Worm (Caenorhabditis elegans) whole organism, mixed stage, embryonic: Measurements from ENCODE around the gene lin-5.

Experiments
- M03D4.4 ChIP-seq: sonication (generic microtip); optimal IDR thresholded peaks from 2 replicates; lab custom pipeline; 2017; ENCODE audit warnings: mild to moderate bottlenecking, missing genetic modification characterization, missing compliant biosample characterization
- bed-3 ChIP-seq: fragments of 200-800 bp; sonication (Bioruptor generic); optimal IDR thresholded peaks from 3 replicates; lab custom pipeline; 2018; ENCODE audit warnings: mild to moderate bottlenecking, missing genetic modification characterization, moderate library complexity, missing compliant biosample characterization
- blmp-1 ChIP-seq: fragments of 150-350 bp; optimal IDR thresholded peaks from 2 replicates; lab custom pipeline; 2014; ENCODE audit warnings: missing biosample characterization, missing genetic modification characterization
- ceh-39 ChIP-seq: fragments of 150-350 bp; optimal IDR thresholded peaks from 2 replicates; lab custom pipeline; 2014; ENCODE audit warnings: missing biosample characterization, missing genetic modification characterization
- ceh-43 ChIP-seq: fragments of 200-800 bp; sonication (Bioruptor generic); optimal IDR thresholded peaks from 2 replicates; lab custom pipeline; 2018; ENCODE audit warnings: mild to moderate bottlenecking, missing genetic modification characterization, moderate library complexity, missing compliant biosample characterization
- ceh-83 ChIP-seq: fragments of 200-800 bp; sonication (Bioruptor generic); optimal IDR thresholded peaks from 2 replicates; lab custom pipeline; 2018; ENCODE audit warnings: mild to moderate bottlenecking, missing genetic modification characterization, missing compliant biosample characterization
- ces-1 ChIP-seq: fragments of 150-350 bp; optimal IDR thresholded peaks from 2 replicates; lab custom pipeline; 2014; ENCODE audit warnings: missing biosample characterization, missing genetic modification reagents, missing genetic modification characterization
- cnd-1 ChIP-seq: fragments of 200-800 bp; sonication (Bioruptor generic); optimal IDR thresholded peaks from 2 replicates; lab custom pipeline; 2018; ENCODE audit warnings: mild to moderate bottlenecking, missing genetic modification characterization, missing compliant biosample characterization
- drap-1 ChIP-seq: fragments of 200-800 bp; sonication (Bioruptor generic); optimal IDR thresholded peaks from 3 replicates; lab custom pipeline; 2018; ENCODE audit warnings: mild to moderate bottlenecking, missing genetic modification characterization, missing compliant biosample characterization
- elt-1 ChIP-seq: sonication (generic microtip); optimal IDR thresholded peaks from 2 replicates; lab custom pipeline; 2017; ENCODE audit warnings: missing genetic modification characterization, mild to moderate bottlenecking, missing compliant biosample characterization, antibody characterized with exemption, moderate library complexity, borderline replicate concordance; ENCODE audit not compliant: insufficient read depth
- elt-3 ChIP-seq: fragments of 150-350 bp; optimal IDR thresholded peaks from 2 replicates; lab custom pipeline; 2014; ENCODE audit warnings: missing biosample characterization, missing genetic modification characterization
- flh-1 ChIP-seq: fragments of 200-800 bp; sonication (Bioruptor generic); optimal IDR thresholded peaks from 2 replicates; lab custom pipeline; 2018; ENCODE audit warnings: mild to moderate bottlenecking, missing genetic modification characterization, moderate library complexity, missing compliant biosample characterization
- ham-2 ChIP-seq: fragments of 200-800 bp; sonication (Bioruptor generic); optimal IDR thresholded peaks from 2 replicates; lab custom pipeline; 2018; ENCODE audit warnings: mild to moderate bottlenecking, missing genetic modification characterization, missing compliant biosample characterization
- hlh-1 ChIP-seq: fragments of 150-350 bp; optimal IDR thresholded peaks from 2 replicates; lab custom pipeline; 2014; ENCODE audit warnings: missing biosample characterization, missing genetic modification reagents, missing genetic modification characterization
- lin-13 ChIP-seq: fragments of 150-350 bp; optimal IDR thresholded peaks from 2 replicates; lab custom pipeline; 2014; ENCODE audit warnings: missing biosample characterization, missing genetic modification characterization
- lin-32 ChIP-seq: fragments of 200-800 bp; sonication (Bioruptor generic); optimal IDR thresholded peaks from 2 replicates; lab custom pipeline; 2018; ENCODE audit warnings: mild to moderate bottlenecking, missing genetic modification characterization, missing compliant biosample characterization
- lsy-2 ChIP-seq: fragments of 150-350 bp; optimal IDR thresholded peaks from 2 replicates; lab custom pipeline; 2014; ENCODE audit warnings: missing biosample characterization, missing genetic modification characterization
- mab-5 ChIP-seq: fragments of 150-350 bp; optimal IDR thresholded peaks from 2 replicates; lab custom pipeline; 2014; ENCODE audit warnings: missing biosample characterization, missing genetic modification characterization
- mep-1 ChIP-seq: fragments of 150-350 bp; optimal IDR thresholded peaks from 2 replicates; lab custom pipeline; 2017; ENCODE audit warnings: missing biosample characterization, missing genetic modification reagents, missing genetic modification characterization, inconsistent platforms
- mls-2 ChIP-seq: sonication (generic microtip); optimal IDR thresholded peaks from 2 replicates; lab custom pipeline; 2016; ENCODE audit warnings: mild to moderate bottlenecking, missing genetic modification characterization, moderate library complexity, missing compliant biosample characterization
- nhr-12 ChIP-seq: fragments of 150-350 bp; optimal IDR thresholded peaks from 2 replicates; lab custom pipeline; 2014; ENCODE audit warnings: missing biosample characterization, missing genetic modification characterization
- nhr-2 ChIP-seq: fragments of 150-350 bp; optimal IDR thresholded peaks from 2 replicates; lab custom pipeline; 2014; ENCODE audit warnings: missing biosample characterization, missing genetic modification characterization
- nhr-237 ChIP-seq: fragments of 150-350 bp; optimal IDR thresholded peaks from 2 replicates; lab custom pipeline; 2014; ENCODE audit warnings: missing biosample characterization, missing genetic modification characterization
- nhr-28 ChIP-seq: fragments of 150-350 bp; optimal IDR thresholded peaks from 2 replicates; lab custom pipeline; 2014; ENCODE audit warnings: missing biosample characterization, missing genetic modification characterization
- nhr-76 ChIP-seq: sonication (generic microtip); optimal IDR thresholded peaks from 2 replicates; lab custom pipeline; 2017; ENCODE audit warnings: missing biosample characterization, missing genetic modification characterization
- pha-4 ChIP-seq: fragments of 150-350 bp; optimal IDR thresholded peaks from 2 replicates; lab custom pipeline; 2018; ENCODE audit warnings: missing biosample characterization, missing genetic modification reagents, missing genetic modification characterization
- sem-2 ChIP-seq: fragments of 200-800 bp; sonication (Bioruptor generic); optimal IDR thresholded peaks from 2 replicates; lab custom pipeline; 2018; ENCODE audit warnings: mild to moderate bottlenecking, missing genetic modification characterization, missing compliant biosample characterization
- snpc-4 ChIP-seq: fragments of 150-350 bp; optimal IDR thresholded peaks from 2 replicates; lab custom pipeline; 2014; ENCODE audit warnings: missing biosample characterization, missing genetic modification characterization
- sptf-1 ChIP-seq: sonication (generic microtip); optimal IDR thresholded peaks from 2 replicates; lab custom pipeline; 2017; ENCODE audit warnings: mild to moderate bottlenecking, missing genetic modification characterization, moderate library complexity, missing compliant biosample characterization
- tbx-8 ChIP-seq: fragments of 200-800 bp; sonication (Bioruptor generic); optimal IDR thresholded peaks from 2 replicates; lab custom pipeline; 2018; ENCODE audit warnings: mild to moderate bottlenecking, missing genetic modification characterization, moderate library complexity, missing compliant biosample characterization
- unc-120 ChIP-seq: sonication (generic microtip); optimal IDR thresholded peaks from 2 replicates; lab custom pipeline; 2017; ENCODE audit warnings: missing genetic modification characterization, missing compliant biosample characterization; ENCODE audit not compliant: poor library complexity, severe bottlenecking
- unc-39 ChIP-seq: fragments of 150-350 bp; optimal IDR thresholded peaks from 2 replicates; lab custom pipeline; 2014; ENCODE audit warnings: missing biosample characterization, missing genetic modification characterization
- unc-62 ChIP-seq: fragments of 150-350 bp; optimal IDR thresholded peaks from 2 replicates; lab custom pipeline; 2014; ENCODE audit warnings: missing biosample characterization, missing genetic modification reagents, missing genetic modification characterization
- zip-8 ChIP-seq: fragments of 150-350 bp; optimal IDR thresholded peaks from 2 replicates; lab custom pipeline; 2014; ENCODE audit warnings: missing biosample characterization, missing genetic modification characterization
- ztf-11 ChIP-seq: fragments of 150-350 bp; optimal IDR thresholded peaks from 2 replicates; lab custom pipeline; 2014; ENCODE audit warnings: missing biosample characterization, missing genetic modification characterization

Gene lin-5

ce11 chrII:7860221-7860928 lies at the start of gene lin-5:
Gene lin-5 (plus strand): TSS chrII:7860574.
- TF ChIP-seq sptf-1 (tag; lab: Kevin White, UChicago): no peak
- TF ChIP-seq mls-2: peak; percentile 48
- TF ChIP-seq nhr-28: no peak
- TF ChIP-seq ceh-83 (GFP tag; lab: Kevin White, UChicago): no peak
- peak; percentile 4 for TF ChIP-seq drap-1 (GFP tag; lab: Kevin White, UChicago)
- TF ChIP-seq hlh-1 (tag; lab: Kevin White, UChicago): peak; percentile 22
- no peak for TF ChIP-seq blmp-1
- TF ChIP-seq ces-1: peak; percentile 45
- peak; percentile 27 for TF ChIP-seq lsy-2 (tag; lab: Kevin White, UChicago)
- peak; percentile 31 for TF ChIP-seq lin-13
- TF ChIP-seq ceh-39 (tag; lab: Kevin White, UChicago): no peak
- peak; percentile 25 for TF ChIP-seq unc-62 (GFP tag; lab: Kevin White, UChicago)
- peak; percentile 44 for TF ChIP-seq unc-120 (tag; lab: Kevin White, UChicago)
- TF ChIP-seq mep-1 (tag; lab: Kevin White, UChicago): no peak

- no peak for TF ChIP-seq mab-5 (tag; lab: Kevin White, UChicago)
- no peak for TF ChIP-seq sem-2
- TF ChIP-seq ham-2: peak; percentile 3
- TF ChIP-seq blmp-1: no peak
- peak; percentile 77 for TF ChIP-seq sptf-1 (tag; lab: Kevin White, UChicago)
- TF ChIP-seq nhr-12 (tag; lab: Kevin White, UChicago): no peak
- no peak for TF ChIP-seq elt-3 (tag; lab: Kevin White, UChicago)
- no peak for TF ChIP-seq lsy-2 (tag; lab: Kevin White, UChicago)
- peak; percentile 55 for TF ChIP-seq M03D4.4
- TF ChIP-seq zip-8 (tag; lab: Kevin White, UChicago): no peak
- TF ChIP-seq nhr-28: no peak
- TF ChIP-seq lin-32 (GFP tag; lab: Kevin White, UChicago): no peak
- no peak for TF ChIP-seq unc-39 (tag; lab: Kevin White, UChicago)
- TF ChIP-seq ztf-11 (tag; lab: Kevin White, UChicago): peak; percentile 57
- TF ChIP-seq nhr-2: peak; percentile 98
- TF ChIP-seq ceh-39 (tag; lab: Kevin White, UChicago): no peak
- no peak for TF ChIP-seq bed-3 (GFP tag; lab: Kevin White, UChicago)
- TF ChIP-seq ceh-43: peak; percentile 15
- peak; percentile 29 for TF ChIP-seq drap-1 (GFP tag; lab: Kevin White, UChicago)
- no peak for TF ChIP-seq flh-1 (GFP tag; lab: Kevin White, UChicago)
- no peak for TF ChIP-seq nhr-237 (tag; lab: Kevin White, UChicago)
- TF ChIP-seq nhr-76 (tag; lab: Kevin White, UChicago): no peak
- TF ChIP-seq elt-1: peak; percentile 23
- TF ChIP-seq mls-2: peak; percentile 42
- no peak for TF ChIP-seq unc-62 (GFP tag; lab: Kevin White, UChicago)
- TF ChIP-seq ces-1: no peak
- peak; percentile 54 for TF ChIP-seq hlh-1 (tag; lab: Kevin White, UChicago)
- TF ChIP-seq unc-120 (tag; lab: Kevin White, UChicago): peak; percentile 49
- no peak for TF ChIP-seq ceh-83 (GFP tag; lab: Kevin White, UChicago)
- TF ChIP-seq pha-4 (tag; lab: Kevin White, UChicago): peak; percentile 25
- TF ChIP-seq lin-13: peak; percentile 8
- no peak for TF ChIP-seq tbx-8
- TF ChIP-seq, all 35 proteins: peak for 13
Measured at ce11 chrII:7810869-7811543, 49.4 kb upstream of the lin-5 start, which contains the start of gene cki-1. Gene cki-1 (plus strand): TSS chrII:7811240.

- TF ChIP-seq pha-4 (tag; lab: Kevin White, UChicago) (no peak), bed-3 (GFP tag; lab: Kevin White, UChicago) (no peak), sem-2 (no peak), mls-2 (no peak), hlh-1 (tag; lab: Kevin White, UChicago) (no peak), nhr-2 (peak; percentile 79), ceh-43 (no peak), nhr-28 (no peak), nhr-237 (tag; lab: Kevin White, UChicago) (no peak), snpc-4 (tag; lab: Kevin White, UChicago) (no peak), elt-3 (tag; lab: Kevin White, UChicago) (no peak), tbx-8 (no peak), mab-5 (tag; lab: Kevin White, UChicago) (peak; percentile 46), lin-32 (GFP tag; lab: Kevin White, UChicago) (peak; percentile 21), ham-2 (peak; percentile 18), cnd-1 (tag; lab: Kevin White, UChicago) (no peak), zip-8 (tag; lab: Kevin White, UChicago) (peak; percentile 14), ceh-39 (tag; lab: Kevin White, UChicago) (no peak), nhr-76 (tag; lab: Kevin White, UChicago) (no peak), unc-39 (tag; lab: Kevin White, UChicago) (no peak), ceh-83 (GFP tag; lab: Kevin White, UChicago) (no peak), drap-1 (GFP tag; lab: Kevin White, UChicago) (no peak), ces-1 (peak; percentile 50), nhr-12 (tag; lab: Kevin White, UChicago) (peak; percentile 7), M03D4.4 (peak; percentile 27), lin-13 (no peak), unc-120 (tag; lab: Kevin White, UChicago) (no peak), elt-1 (no peak), mep-1 (tag; lab: Kevin White, UChicago) (no peak), blmp-1 (no peak), flh-1 (GFP tag; lab: Kevin White, UChicago) (no peak), unc-62 (GFP tag; lab: Kevin White, UChicago) (peak; percentile 65), lsy-2 (tag; lab: Kevin White, UChicago) (no peak), ztf-11 (tag; lab: Kevin White, UChicago) (peak; percentile 7), sptf-1 (tag; lab: Kevin White, UChicago) (peak; percentile 49)
Measured at ce11 chrII:7812332-7812731, 48.0 kb upstream of the lin-5 start.
